Fruit fly (Drosophila melanogaster) S2 (cell line): ENCODE data around the gene Axs.

Experiments used
- CG8478 ChIP-seq: fragments of >200 bp; optimal IDR thresholded peaks from 2 replicates; lab custom pipeline; 2018
- CTCF ChIP-seq, 2 experiments: fragments of >200 bp; optimal IDR thresholded peaks; 2 replicates each; lab custom pipeline; 2018

dm6 chrX:16640260-16641100, 43.2 kb downstream of the Axs start, which contains the start of the genes SNRPG and mthl1:
- TF ChIP-seq CG8478 (lab: Kevin White, UChicago) (no peak), CTCF (optimal IDR thresholded peaks at IDR 0.05; lab: Kevin White, UChicago) (no peak)
